Worm (Caenorhabditis elegans) whole organism, L1 larva: Measurements from ENCODE around the gene ZK1127.13.

ENCODE experiments used
- C04F5.9 ChIP-seq: sonication (generic microtip); optimal IDR thresholded peaks from 2 replicates; lab custom pipeline; 2016; ENCODE audit warnings: missing genetic modification characterization, missing compliant biosample characterization
- C16A3.4 ChIP-seq: fragments of 150-350 bp; optimal IDR thresholded peaks from 2 replicates; lab custom pipeline; 2014; ENCODE audit warnings: missing biosample characterization, missing genetic modification characterization
- C34B4.2 ChIP-seq: sonication (generic microtip); optimal IDR thresholded peaks from 2 replicates; lab custom pipeline; 2017; ENCODE audit warnings: mild to moderate bottlenecking, missing genetic modification characterization, missing compliant biosample characterization
- F16B12.6 ChIP-seq: fragments of 150-350 bp; optimal IDR thresholded peaks from 2 replicates; lab custom pipeline; 2014; ENCODE audit warnings: missing biosample characterization, missing genetic modification characterization
- Y116A8C.19 ChIP-seq: sonication (generic microtip); optimal IDR thresholded peaks from 2 replicates; lab custom pipeline; 2016; ENCODE audit warnings: missing compliant biosample characterization, missing genetic modification characterization, borderline replicate concordance
- alr-1 ChIP-seq: fragments of 200-800 bp; sonication (Bioruptor generic); optimal IDR thresholded peaks from 2 replicates; lab custom pipeline; 2018; ENCODE audit warnings: borderline replicate concordance, mild to moderate bottlenecking, missing genetic modification characterization, missing compliant biosample characterization
- ceh-63 ChIP-seq: fragments of 200-800 bp; sonication (Bioruptor generic); optimal IDR thresholded peaks from 2 replicates; lab custom pipeline; 2018; ENCODE audit warnings: mild to moderate bottlenecking, missing genetic modification characterization, missing compliant biosample characterization
- ceh-8 ChIP-seq: fragments of 200-800 bp; sonication (Bioruptor generic); optimal IDR thresholded peaks from 2 replicates; lab custom pipeline; 2018; ENCODE audit warnings: mild to moderate bottlenecking, missing genetic modification characterization, moderate library complexity, missing compliant biosample characterization
- ceh-82 ChIP-seq, 3 experiments: fragments of 150-350 bp in 1 of 3; sonication (generic microtip) in 2 of 3; optimal IDR thresholded peaks; 2 replicates each; lab custom pipeline; 2014 to 2017; ENCODE audit warnings: missing biosample characterization in 3 of 3, missing genetic modification characterization in 3 of 3
- dpl-1 ChIP-seq, 3 experiments: fragments of 150-350 bp in 2 of 3; sonication (generic microtip) in 1 of 3; optimal IDR thresholded peaks; 2 replicates each; lab custom pipeline; 2014 to 2017; ENCODE audit warnings: missing biosample characterization in 3 of 3, missing genetic modification characterization in 3 of 3, missing genetic modification reagents in 3 of 3
- efl-1 ChIP-seq, 4 experiments: fragments of 150-350 bp; optimal IDR thresholded peaks in 3 of 4; peaks in 1 of 4; 1 replicate in 1 of 4; 2 replicates in 3 of 4; lab custom pipeline; 2014; ENCODE audit warnings: missing biosample characterization in 2 of 4, missing genetic modification characterization in 2 of 4, missing genetic modification reagents in 2 of 4
- fkh-8 ChIP-seq: sonication (generic microtip); optimal IDR thresholded peaks from 2 replicates; lab custom pipeline; 2016; ENCODE audit warnings: mild to moderate bottlenecking, missing genetic modification characterization, missing compliant biosample characterization
- fos-1 ChIP-seq: fragments of 150-350 bp; optimal IDR thresholded peaks from 2 replicates; lab custom pipeline; 2014; ENCODE audit warnings: missing biosample characterization, missing genetic modification characterization
- grh-1 ChIP-seq: fragments of 200-800 bp; sonication (Bioruptor generic); IDR thresholded peaks from 2 replicates; pipeline ENCODE4 v1.3.6; 2022; ENCODE audit warnings: missing genetic modification reagents, missing genetic modification characterization, missing compliant biosample characterization
- hlh-17 ChIP-seq: fragments of 200-800 bp; sonication (Bioruptor generic); optimal IDR thresholded peaks from 2 replicates; lab custom pipeline; 2018; ENCODE audit warnings: missing genetic modification characterization, mild to moderate bottlenecking, missing compliant biosample characterization, moderate library complexity, borderline replicate concordance
- hpl-2 ChIP-seq: fragments of 150-350 bp; optimal IDR thresholded peaks from 2 replicates; lab custom pipeline; 2014; ENCODE audit warnings: missing biosample characterization, missing genetic modification reagents, missing genetic modification characterization
- irx-1 ChIP-seq: sonication (generic microtip); optimal IDR thresholded peaks from 2 replicates; lab custom pipeline; 2016; ENCODE audit warnings: missing genetic modification characterization, missing compliant biosample characterization
- isw-1 ChIP-seq: fragments of 200-800 bp; sonication (Bioruptor generic); IDR thresholded peaks from 2 replicates; pipeline ENCODE4 v1.3.6; 2022; ENCODE audit warnings: missing genetic modification characterization, missing compliant biosample characterization
- lin-14 ChIP-seq: fragments of 200-800 bp; sonication (Bioruptor generic); optimal IDR thresholded peaks from 2 replicates; lab custom pipeline; 2018; ENCODE audit warnings: mild to moderate bottlenecking, missing genetic modification characterization, moderate library complexity, missing compliant biosample characterization
- lin-15B ChIP-seq: fragments of 150-350 bp; sonication (generic microtip); optimal IDR thresholded peaks from 3 replicates; lab custom pipeline; 2014; ENCODE audit warnings: missing biosample characterization, missing genetic modification characterization
- lin-39 ChIP-seq: fragments of 150-350 bp; optimal IDR thresholded peaks from 2 replicates; lab custom pipeline; 2014; ENCODE audit warnings: missing biosample characterization, missing genetic modification reagents, missing genetic modification characterization
- lir-3 ChIP-seq: sonication (generic microtip); optimal IDR thresholded peaks from 2 replicates; lab custom pipeline; 2016; ENCODE audit warnings: mild to moderate bottlenecking, missing genetic modification characterization, moderate library complexity, missing compliant biosample characterization; ENCODE audit not compliant: poor library complexity
- mab-9 ChIP-seq: fragments of 200-800 bp; sonication (Bioruptor generic); IDR thresholded peaks from 2 replicates; pipeline ENCODE4 v1.3.6; 2022; ENCODE audit warnings: missing genetic modification reagents, missing genetic modification characterization, missing compliant biosample characterization
- mdl-1 ChIP-seq, 2 experiments: fragments of 150-350 bp; optimal IDR thresholded peaks; 2 replicates each; lab custom pipeline; 2014 to 2017; ENCODE audit warnings: missing biosample characterization in 2 of 2, missing genetic modification characterization in 2 of 2, inconsistent platforms in 1 of 2
- mef-2 ChIP-seq: fragments of 150-350 bp; optimal IDR thresholded peaks from 2 replicates; lab custom pipeline; 2014; ENCODE audit warnings: missing biosample characterization, missing genetic modification characterization
- nhr-12 ChIP-seq: sonication (generic microtip); optimal IDR thresholded peaks from 2 replicates; lab custom pipeline; 2017; ENCODE audit warnings: missing biosample characterization, missing genetic modification characterization
- nhr-19 ChIP-seq: fragments of 200-800 bp; sonication (Bioruptor generic); conservative IDR thresholded peaks from 2 replicates; pipeline ENCODE4 v1.3.6; 2022; ENCODE audit warnings: missing genetic modification characterization, missing compliant biosample characterization
- nhr-28 ChIP-seq: fragments of 150-350 bp; optimal IDR thresholded peaks from 2 replicates; lab custom pipeline; 2014; ENCODE audit warnings: missing biosample characterization, missing genetic modification characterization
- nhr-71 ChIP-seq: sonication (generic microtip); optimal IDR thresholded peaks from 2 replicates; lab custom pipeline; 2016; ENCODE audit warnings: mild to moderate bottlenecking, missing genetic modification characterization, moderate library complexity, missing compliant biosample characterization
- nhr-85 ChIP-seq: sonication (generic microtip); peaks from one replicate; lab custom pipeline; 2016; ENCODE audit warnings: missing genetic modification characterization, inconsistent platforms, missing compliant biosample characterization
- nhr-90 ChIP-seq: sonication (generic microtip); optimal IDR thresholded peaks from 2 replicates; lab custom pipeline; 2016; ENCODE audit warnings: mild to moderate bottlenecking, missing genetic modification characterization, missing compliant biosample characterization; ENCODE audit not compliant: poor library complexity
- pag-3 ChIP-seq: sonication (generic microtip); optimal IDR thresholded peaks from 2 replicates; lab custom pipeline; 2017; ENCODE audit warnings: missing genetic modification characterization, mild to moderate bottlenecking, missing compliant biosample characterization, antibody characterized with exemption, borderline replicate concordance; ENCODE audit not compliant: insufficient read depth
- pax-3 ChIP-seq: fragments of 200-800 bp; sonication (Bioruptor generic); optimal IDR thresholded peaks from 2 replicates; lab custom pipeline; 2018; ENCODE audit warnings: mild to moderate bottlenecking, missing genetic modification characterization, moderate library complexity, missing compliant biosample characterization
- pqm-1 ChIP-seq: sonication (generic microtip); optimal IDR thresholded peaks from 3 replicates; lab custom pipeline; 2017; ENCODE audit warnings: missing biosample characterization, missing genetic modification characterization
- rnt-1 ChIP-seq: sonication (generic microtip); optimal IDR thresholded peaks from 2 replicates; lab custom pipeline; 2016; ENCODE audit warnings: mild to moderate bottlenecking, missing genetic modification characterization, moderate library complexity, missing compliant biosample characterization
- snpc-4 ChIP-seq: fragments of 150-350 bp; optimal IDR thresholded peaks from 2 replicates; lab custom pipeline; 2014; ENCODE audit warnings: missing biosample characterization, missing genetic modification characterization
- snu-23 ChIP-seq: sonication (generic microtip); optimal IDR thresholded peaks from 2 replicates; lab custom pipeline; 2016; ENCODE audit warnings: missing genetic modification characterization, missing compliant biosample characterization
- sox-4 ChIP-seq: sonication (generic microtip); optimal IDR thresholded peaks from 2 replicates; lab custom pipeline; 2016; ENCODE audit warnings: missing genetic modification characterization, missing compliant biosample characterization
- sup-37 ChIP-seq: fragments of 200-800 bp; sonication (Bioruptor generic); optimal IDR thresholded peaks from 2 replicates; lab custom pipeline; 2018; ENCODE audit warnings: mild to moderate bottlenecking, missing genetic modification characterization, missing compliant biosample characterization
- swsn-7 ChIP-seq: sonication (generic microtip); optimal IDR thresholded peaks from 2 replicates; lab custom pipeline; 2016; ENCODE audit warnings: missing genetic modification characterization, missing compliant biosample characterization
- tbx-2 ChIP-seq: sonication (generic microtip); optimal IDR thresholded peaks from 2 replicates; lab custom pipeline; 2016; ENCODE audit warnings: missing genetic modification characterization, missing compliant biosample characterization
- tlp-1 ChIP-seq: fragments of 150-350 bp; optimal IDR thresholded peaks from 2 replicates; lab custom pipeline; 2014; ENCODE audit warnings: missing biosample characterization, missing genetic modification characterization
- unc-30 ChIP-seq: sonication (generic microtip); optimal IDR thresholded peaks from 2 replicates; lab custom pipeline; 2017; ENCODE audit warnings: missing biosample characterization, missing genetic modification characterization
- unc-62 ChIP-seq: fragments of 150-350 bp; optimal IDR thresholded peaks from 2 replicates; lab custom pipeline; 2014; ENCODE audit warnings: missing biosample characterization, missing genetic modification reagents, missing genetic modification characterization
- unc-98 ChIP-seq: fragments of 200-800 bp; sonication (Bioruptor generic); IDR thresholded peaks from 2 replicates; pipeline ENCODE4 v1.3.6; 2022; ENCODE audit warnings: missing genetic modification characterization, missing compliant biosample characterization
- vab-15 ChIP-seq: sonication (generic microtip); optimal IDR thresholded peaks from 2 replicates; lab custom pipeline; 2017; ENCODE audit warnings: missing genotype, mild to moderate bottlenecking, missing genetic modification characterization, missing compliant biosample characterization
- zag-1 ChIP-seq: fragments of 150-350 bp; optimal IDR thresholded peaks from 2 replicates; lab custom pipeline; 2014; ENCODE audit warnings: missing biosample characterization, missing genetic modification characterization
- ztf-11 ChIP-seq, 2 experiments: sonication (generic microtip); optimal IDR thresholded peaks; 2 replicates each; lab custom pipeline; 2016 to 2017; ENCODE audit warnings: missing genetic modification characterization in 2 of 2, missing biosample characterization in 1 of 2, missing compliant biosample characterization in 1 of 2
- ztf-4 ChIP-seq: fragments of 150-350 bp; optimal IDR thresholded peaks from 2 replicates; lab custom pipeline; 2014; ENCODE audit warnings: missing biosample characterization, missing genetic modification characterization

Gene ZK1127.13

ce11 chrII:7072590-7073536 is 19.8 kb downstream of the ZK1127.13 start (continued):
- TF ChIP-seq ceh-63 (no peak), unc-62 (GFP tag; lab: Kevin White, UChicago) (no peak), efl-1 (optimal IDR thresholded peaks at IDR 0.05; lab: Kevin White, UChicago) (peak; percentile 67 to 68), efl-1 (GFP tag; optimal IDR thresholded peaks at IDR 0.05 in 1 of 2; lab: Kevin White, UChicago) (peak; percentile 58 to 79), nhr-90 (peak; percentile 80), hpl-2 (no peak), ztf-11 (tag; optimal IDR thresholded peaks at IDR 0.05; lab: Kevin White, UChicago) (peak in 1 of 2 experiments; percentile 78), grh-1 (GFP tag; lab: Robert Waterston, UW) (no peak), mab-9 (no peak), sup-37 (GFP tag; lab: Kevin White, UChicago) (no peak), hlh-17 (GFP tag; lab: Kevin White, UChicago) (no peak), ceh-8 (GFP tag; lab: Kevin White, UChicago) (peak; percentile 17), nhr-28 (tag; lab: Kevin White, UChicago) (no peak), pqm-1 (tag; lab: Kevin White, UChicago) (no peak), tlp-1 (tag; lab: Kevin White, UChicago) (no peak), nhr-85 (tag; lab: Kevin White, UChicago) (peak; percentile 85), snpc-4 (tag; lab: Kevin White, UChicago) (peak; percentile 66), nhr-19 (GFP tag; lab: Robert Waterston, UW) (peak; percentile 56), dpl-1 (GFP tag; optimal IDR thresholded peaks at IDR 0.05; lab: Kevin White, UChicago) (peak; percentile 55 to 71 (median 61)), ceh-82 (tag; optimal IDR thresholded peaks at IDR 0.05; lab: Kevin White, UChicago) (peak; percentile 22 to 34 (median 32)), C16A3.4 (peak; percentile 86), F16B12.6 (tag; lab: Kevin White, UChicago) (peak; percentile 31), C04F5.9 (tag; lab: Kevin White, UChicago) (peak; percentile 67), swsn-7 (tag; lab: Kevin White, UChicago) (peak; percentile 73), zag-1 (no peak), rnt-1 (tag; lab: Kevin White, UChicago) (peak; percentile 68), vab-15 (tag; lab: Kevin White, UChicago) (peak; percentile 65), lin-15B (tag; lab: Kevin White, UChicago) (peak; percentile 70), snu-23 (GFP tag; lab: Kevin White, UChicago) (peak; percentile 79), lir-3 (tag; lab: Kevin White, UChicago) (peak; percentile 83), pag-3 (tag; lab: Kevin White, UChicago) (no peak), sox-4 (tag; lab: Kevin White, UChicago) (peak; percentile 75), unc-98 (peak; percentile 88), fkh-8 (tag; lab: Kevin White, UChicago) (peak; percentile 89), tbx-2 (tag; lab: Kevin White, UChicago) (peak; percentile 74), isw-1 (GFP tag; lab: Robert Waterston, UW) (peak; percentile 76), C34B4.2 (no peak), unc-30 (no peak), lin-39 (tag; lab: Kevin White, UChicago) (no peak), fos-1 (tag; lab: Kevin White, UChicago) (peak; percentile 62), nhr-12 (no peak), nhr-71 (tag; lab: Kevin White, UChicago) (peak; percentile 84), mef-2 (tag; lab: Kevin White, UChicago) (no peak), lin-14 (peak; percentile 94), alr-1 (tag; lab: Kevin White, UChicago) (no peak), ztf-4 (tag; lab: Kevin White, UChicago) (no peak), irx-1 (tag; lab: Kevin White, UChicago) (peak; percentile 66), mdl-1 (tag; optimal IDR thresholded peaks at IDR 0.05; lab: Kevin White, UChicago) (peak in 1 of 2 experiments; percentile 17), pax-3 (tag; lab: Kevin White, UChicago) (peak; percentile 86), Y116A8C.19 (tag; lab: Kevin White, UChicago) (no peak)
